Fruit fly (Drosophila melanogaster): ENCODE results near the gene CG32547.

CG32547 gene

dm6 chrX:18508565-18508964, 29.3 kb upstream of the CG32547 start:
- no peak for TF ChIP-seq CTCF (optimal IDR thresholded peaks at IDR 0.05)
- no peak for TF ChIP-seq CG8478 (optimal IDR thresholded peaks at IDR 0.05)

DNA sequence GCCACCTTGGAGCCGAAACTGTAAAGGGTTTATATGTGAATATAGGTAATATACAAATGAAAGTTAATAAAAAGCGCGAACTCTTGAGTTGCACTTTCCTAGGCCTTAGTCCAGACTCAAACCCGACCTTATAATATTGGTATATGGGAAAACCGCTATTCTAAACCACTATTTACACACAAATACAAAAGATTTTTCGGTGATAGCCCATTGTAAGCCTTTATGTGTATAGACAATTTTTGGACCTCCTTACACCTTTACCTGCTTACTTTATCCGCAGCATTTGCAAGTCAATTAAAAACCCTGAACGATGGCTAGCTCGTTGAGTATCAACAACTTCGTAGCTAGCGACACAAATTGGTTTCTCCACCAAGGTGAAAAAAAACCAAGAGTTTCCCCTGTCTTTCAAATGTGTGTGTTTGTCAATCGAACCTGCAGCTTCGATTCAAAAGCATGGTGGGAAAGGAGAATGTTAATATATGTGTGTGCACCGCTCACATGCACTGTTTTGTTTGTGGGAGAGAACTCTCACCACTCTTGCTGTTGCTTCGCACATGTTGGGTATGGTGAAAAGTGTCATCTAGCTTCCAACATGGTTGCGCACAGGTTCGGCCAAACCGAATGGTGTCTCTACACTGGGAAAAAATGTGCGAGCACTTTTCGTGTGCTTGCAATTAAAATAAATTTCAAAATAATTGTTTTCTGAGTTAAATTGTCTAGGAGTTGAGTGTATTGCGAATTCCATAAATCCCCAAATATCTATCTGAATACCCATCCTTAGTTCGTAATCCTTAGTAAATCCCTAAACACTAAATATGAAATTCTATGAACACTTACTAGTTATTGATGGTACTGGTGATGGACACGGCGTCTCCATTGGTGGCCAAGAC, 27.6 kb upstream of the CG32547 start:
- TF ChIP-seq CG8478 (optimal IDR thresholded peaks at IDR 0.05) = no peak
- TF ChIP-seq CTCF (optimal IDR thresholded peaks at IDR 0.05) = no peak

DNA sequence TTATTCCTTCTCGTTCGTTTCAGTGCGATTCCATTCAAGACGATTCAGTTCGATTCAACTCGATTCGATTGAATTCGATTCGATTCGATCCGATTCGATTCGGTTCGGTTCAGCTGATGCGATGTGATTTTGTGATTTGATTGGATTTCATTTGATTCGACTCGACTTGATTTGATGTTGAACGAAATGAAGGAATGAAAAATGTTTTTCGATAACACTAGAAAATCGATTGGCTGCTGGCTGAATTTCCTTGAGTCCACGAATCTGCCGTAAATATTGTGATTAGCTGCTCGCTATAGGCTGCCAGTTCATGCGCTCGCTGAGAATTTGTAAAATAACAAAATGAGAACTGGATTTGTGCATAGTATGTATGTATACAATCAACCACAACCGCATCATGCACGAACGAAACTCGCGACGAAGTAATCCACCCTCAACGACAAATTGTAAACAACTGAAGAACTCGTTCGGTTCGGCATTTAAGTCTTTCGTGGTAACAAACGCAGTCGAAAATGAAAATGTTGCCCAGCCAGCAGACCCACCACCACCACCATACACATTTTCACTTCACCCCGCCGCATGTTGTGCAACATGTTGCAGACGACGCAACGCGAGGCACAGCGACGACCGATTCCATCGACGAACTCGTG, 25.8 kb upstream of the CG32547 start, which contains the start of gene Wnt5:
Gene Wnt5, minus strand, starts transcription at position 458 of the 650 bp plus-strand sequence.
- no peak for TF ChIP-seq CG8478 (optimal IDR thresholded peaks at IDR 0.05)
- TF ChIP-seq CTCF (optimal IDR thresholded peaks at IDR 0.05) = no peak

DNA sequence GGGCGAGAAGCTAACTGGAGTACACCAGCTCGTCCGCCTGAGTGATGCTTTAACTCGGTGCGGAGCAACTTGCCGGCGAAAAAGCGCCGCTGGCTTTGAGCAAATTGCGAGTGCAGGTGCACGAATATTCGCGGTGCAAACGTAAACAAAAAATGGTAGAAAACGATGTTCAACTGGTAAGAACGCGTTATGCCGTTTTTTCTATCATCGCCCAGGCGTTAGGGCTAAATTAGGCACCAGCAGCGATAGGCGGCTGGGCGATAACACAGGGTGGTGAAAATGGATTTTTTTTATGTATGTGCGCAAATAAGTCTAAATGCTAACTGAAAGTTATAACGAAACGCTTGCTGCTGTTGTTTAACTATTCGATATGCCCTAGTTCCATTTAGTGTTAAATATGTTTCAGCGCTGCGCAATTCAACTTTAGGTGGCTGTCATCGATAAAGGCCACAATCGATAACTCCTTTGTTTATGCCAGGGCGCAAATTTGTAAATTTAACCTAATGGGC, 20.4 kb upstream of the CG32547 start, which contains the start of the genes Pgant7 and Xrcc2:
Gene Pgant7, minus strand, starts transcription at position 308 of the 509 bp plus-strand sequence.
Gene Xrcc2, plus strand, starts transcription at position 449 of the 509 bp plus-strand sequence.
- no peak for TF ChIP-seq CTCF (optimal IDR thresholded peaks at IDR 0.05)
- no peak for TF ChIP-seq CG8478 (optimal IDR thresholded peaks at IDR 0.05)

DNA sequence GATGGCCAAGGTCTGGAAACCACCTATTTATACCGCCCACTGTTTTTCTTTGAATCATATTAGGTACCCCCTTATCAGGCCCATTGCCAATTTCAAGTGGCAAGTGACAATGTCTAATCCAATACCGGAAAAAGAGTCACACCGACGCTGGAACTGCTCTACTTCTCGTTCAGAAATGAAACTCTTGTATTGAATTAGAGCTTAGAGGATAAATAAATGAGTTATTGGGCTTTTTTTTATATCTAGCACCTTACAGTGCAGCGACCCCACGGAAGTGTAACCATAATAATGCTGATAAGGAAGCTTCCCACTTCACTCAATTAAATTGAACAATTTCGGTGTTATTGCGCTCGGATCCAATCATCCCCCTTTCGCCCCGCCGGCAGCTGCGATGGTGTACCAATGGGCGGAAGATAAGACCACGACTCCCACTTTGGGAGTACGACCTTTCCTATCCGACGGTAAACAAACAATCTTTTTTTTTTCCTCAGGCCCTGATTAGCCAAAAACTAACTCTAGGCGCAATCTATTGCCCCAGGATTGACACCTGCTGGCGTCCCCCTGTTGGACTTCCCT, 15.0 kb upstream of the CG32547 start, which contains the start of gene CG15043:
Gene CG15043, minus strand, starts transcription at position 4 of the 576 bp plus-strand sequence.
- no peak for TF ChIP-seq CTCF (optimal IDR thresholded peaks at IDR 0.05)
- TF ChIP-seq CG8478 (optimal IDR thresholded peaks at IDR 0.05) = no peak

- TF ChIP-seq CTCF (optimal IDR thresholded peaks at IDR 0.05) (no peak), CG8478 (optimal IDR thresholded peaks at IDR 0.05) (no peak)
These were observed 12.7 kb upstream of the CG32547 start, which contains the start of gene CG15044 for dm6 chrX:18491941-18492340. TSS of gene CG15044 (minus strand) at chrX:18492006.

- TF ChIP-seq CG8478 (optimal IDR thresholded peaks at IDR 0.05) = no peak
- no peak for TF ChIP-seq CTCF (optimal IDR thresholded peaks at IDR 0.05)
These were observed 10.2 kb upstream of the CG32547 start, which contains the start of gene CG15046 for dm6 chrX:18489509-18489908. TSS of gene CG15046 (minus strand) at chrX:18489620.

DNA sequence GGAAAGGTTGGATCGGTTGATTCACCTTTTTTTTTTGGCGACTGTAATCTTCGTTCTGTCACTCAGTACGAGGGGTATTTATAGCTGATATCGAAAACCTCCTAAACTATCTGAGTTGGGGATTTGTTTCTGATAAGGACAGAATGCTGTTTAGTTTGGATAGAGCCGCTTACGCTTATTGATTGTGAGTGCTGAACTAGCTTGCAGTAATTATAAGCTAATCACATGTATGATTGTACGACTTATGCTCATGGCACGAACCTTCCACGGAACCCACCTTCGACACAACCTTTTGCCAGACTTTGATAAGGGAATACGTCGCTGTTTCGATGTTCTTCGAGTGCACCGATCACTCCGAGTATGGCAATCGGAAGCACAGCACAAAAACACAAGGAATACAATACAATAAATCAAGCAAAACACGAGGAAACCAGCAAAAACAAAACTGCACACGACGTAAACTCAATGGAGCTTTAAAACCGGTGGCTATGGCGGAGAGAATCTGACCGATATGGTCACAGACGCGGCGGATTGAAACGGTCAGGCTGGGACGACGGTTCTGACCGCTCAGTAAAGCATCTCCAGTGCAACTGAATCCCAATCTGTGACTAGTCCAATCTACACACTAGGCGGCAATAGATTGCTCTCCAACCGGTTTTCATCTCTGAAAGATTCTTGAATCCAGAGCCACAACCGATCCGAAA, 7.2 kb upstream of the CG32547 start, which contains the start of gene psh:
Gene psh, minus strand, starts transcription at position 566 of the 704 bp plus-strand sequence.
- TF ChIP-seq CG8478 (optimal IDR thresholded peaks at IDR 0.05) (no peak), CTCF (optimal IDR thresholded peaks at IDR 0.05) (no peak)

dm6 chrX:18483261-18484218, 4.3 kb upstream of the CG32547 start, which contains the start of gene Hayan:
TSS of gene Hayan (minus strand) at chrX:18483772.
- TF ChIP-seq CG8478 (optimal IDR thresholded peaks at IDR 0.05) = no peak
- TF ChIP-seq CTCF (optimal IDR thresholded peaks at IDR 0.05) = no peak

DNA sequence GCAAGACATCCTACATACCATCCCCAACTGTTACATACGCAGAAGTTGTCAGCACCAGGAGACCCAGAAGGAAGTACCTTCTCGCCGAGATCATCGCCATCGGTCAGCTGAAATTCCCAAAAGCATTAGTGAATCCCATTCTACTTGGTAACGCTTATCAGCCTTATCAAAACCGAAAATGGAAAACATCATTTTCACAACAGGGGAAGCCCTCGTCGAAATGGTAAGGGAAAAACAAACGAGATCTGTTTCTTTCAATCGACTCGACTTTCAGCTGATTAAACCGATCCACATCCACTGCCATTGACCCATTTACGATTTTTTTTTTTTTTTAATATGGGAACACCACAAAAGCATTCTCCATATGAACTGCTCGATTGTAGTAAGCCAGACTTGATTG, 3.2 kb upstream of the CG32547 start:
- TF ChIP-seq CTCF (optimal IDR thresholded peaks at IDR 0.05) = no peak
- TF ChIP-seq CG8478 (optimal IDR thresholded peaks at IDR 0.05) = no peak

DNA sequence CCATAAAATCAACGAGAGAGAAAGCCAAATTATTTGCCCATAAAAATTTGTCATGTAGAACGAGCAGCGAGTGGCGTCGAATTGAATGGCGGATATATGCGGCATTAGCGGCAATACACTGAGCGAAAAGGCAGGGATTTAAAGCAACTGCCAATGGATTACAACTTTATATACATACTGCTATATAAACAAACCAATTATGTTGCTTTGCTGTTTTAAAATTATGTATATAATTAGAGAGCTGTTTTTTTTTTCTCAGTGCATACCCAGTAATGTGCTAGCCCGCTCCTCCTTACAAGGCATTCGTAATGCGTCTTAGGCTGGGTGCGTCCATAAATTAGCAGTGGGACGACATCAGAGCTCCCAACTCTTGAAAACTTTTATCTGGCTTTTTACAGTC, 11.4 kb downstream of the CG32547 start:
- TF ChIP-seq CTCF (optimal IDR thresholded peaks at IDR 0.05) (no peak), CG8478 (optimal IDR thresholded peaks at IDR 0.05) (no peak)

dm6 chrX:18460318-18460717, 19.0 kb downstream of the CG32547 start, which contains the start of gene CG43843:
TSS of gene CG43843 (minus strand) at chrX:18460418.
- TF ChIP-seq CTCF (optimal IDR thresholded peaks at IDR 0.05) (no peak), CG8478 (optimal IDR thresholded peaks at IDR 0.05) (no peak)

- TF ChIP-seq CG8478 (optimal IDR thresholded peaks at IDR 0.05) (no peak), CTCF (optimal IDR thresholded peaks at IDR 0.05) (no peak)
These were observed 26.6 kb downstream of the CG32547 start for dm6 chrX:18452717-18453116.

Data from S2 (cell line).